Fruit fly (Drosophila melanogaster) whole organism, embryonic: ENCODE data around the gene CG34332.
"Not testable (repeated sequence)": the region's sequence is repeated elsewhere in the genome, so short reads cannot be mapped to it uniquely, and the experiment has no call there.

Experiments
- Abd-B ChIP-seq: fragments of 200-800 bp; sonication (Bioruptor generic); optimal IDR thresholded peaks from 2 replicates; lab custom pipeline; 2018; ENCODE audit warnings: missing biosample characterization, mild to moderate bottlenecking, missing genetic modification characterization, moderate library complexity
- Ada2b ChIP-seq: fragments of 200-800 bp; sonication (Bioruptor generic); IDR thresholded peaks from 2 replicates; pipeline ENCODE4 v1.3.6; 2022; ENCODE audit warnings: missing biosample characterization, missing genetic modification characterization
- CG11456 ChIP-seq: fragments of 200-800 bp; sonication (Bioruptor generic); IDR thresholded peaks from 3 replicates; pipeline ENCODE4 v1.3.6; 2022; ENCODE audit warnings: missing biosample characterization, missing genetic modification characterization
- CG12104 ChIP-seq: fragments of 200-800 bp; sonication (Bioruptor generic); optimal IDR thresholded peaks from 3 replicates; lab custom pipeline; 2016; ENCODE audit warnings: missing biosample characterization, missing genetic modification characterization
- CG15011 ChIP-seq: fragments of 200-800 bp; sonication (Bioruptor generic); optimal IDR thresholded peaks from 3 replicates; lab custom pipeline; 2018; ENCODE audit warnings: missing biosample characterization, mild to moderate bottlenecking, missing genetic modification characterization
- CG1603 ChIP-seq: fragments of 200-800 bp; sonication (Bioruptor generic); optimal IDR thresholded peaks from 2 replicates; lab custom pipeline; 2019; ENCODE audit warnings: missing biosample characterization, mild to moderate bottlenecking, missing genetic modification characterization, moderate library complexity
- CG16779 ChIP-seq: fragments of 200-800 bp; sonication (Bioruptor generic); IDR thresholded peaks from 2 replicates; pipeline ENCODE4 v1.3.6; 2022; ENCODE audit warnings: missing biosample characterization, missing genetic modification characterization
- CG2875 ChIP-seq: fragments of 200-800 bp; sonication (Bioruptor generic); optimal IDR thresholded peaks from 2 replicates; lab custom pipeline; 2017; ENCODE audit warnings: missing biosample characterization, mild to moderate bottlenecking, missing genetic modification characterization, missing genetic modification reagents
- CG33557 ChIP-seq: fragments of 200-800 bp; sonication (Bioruptor generic); optimal IDR thresholded peaks from 2 replicates; lab custom pipeline; 2019; ENCODE audit warnings: missing biosample characterization, mild to moderate bottlenecking, missing genetic modification characterization, moderate library complexity
- CG42726 ChIP-seq: fragments of 200-800 bp; sonication (Bioruptor generic); IDR thresholded peaks from 2 replicates; pipeline ENCODE4 v1.3.6; 2022; ENCODE audit warnings: missing biosample characterization, missing genetic modification characterization; ENCODE audit not compliant: partially characterized antibody
- CG5180 ChIP-seq: fragments of 200-800 bp; sonication (Bioruptor generic); optimal IDR thresholded peaks from 3 replicates; lab custom pipeline; 2017; ENCODE audit warnings: missing biosample characterization, missing genetic modification characterization, mild to moderate bottlenecking, moderate library complexity, missing genetic modification reagents
- CG7372 ChIP-seq: fragments of 200-800 bp; sonication (Bioruptor generic); IDR thresholded peaks from 2 replicates; pipeline ENCODE4 v1.3.6; 2022; ENCODE audit warnings: missing biosample characterization, missing genetic modification characterization
- CG9876 ChIP-seq: fragments of 200-800 bp; sonication (Bioruptor generic); optimal IDR thresholded peaks from 2 replicates; lab custom pipeline; 2016; ENCODE audit warnings: missing biosample characterization, missing genetic modification characterization
- CTCF ChIP-seq: fragments of 200-800 bp; sonication (Bioruptor generic); optimal IDR thresholded peaks from 2 replicates; lab custom pipeline; 2017; ENCODE audit warnings: missing biosample characterization, mild to moderate bottlenecking, missing genetic modification characterization, moderate library complexity
- Dip2 ChIP-seq: fragments of 200-800 bp; sonication (Bioruptor generic); IDR thresholded peaks from 2 replicates; pipeline ENCODE4 v1.3.6; 2022; ENCODE audit warnings: missing biosample characterization, missing genetic modification characterization
- Dref ChIP-seq: fragments of 200-800 bp; sonication (Bioruptor generic); IDR thresholded peaks from 2 replicates; pipeline ENCODE4 v1.3.6; 2022; ENCODE audit warnings: missing biosample characterization, missing genetic modification characterization
- Hand ChIP-seq: fragments of 200-800 bp; sonication (Bioruptor generic); optimal IDR thresholded peaks from 2 replicates; lab custom pipeline; 2017; ENCODE audit warnings: mild to moderate bottlenecking, missing biosample characterization, missing genetic modification reagents, missing genetic modification characterization
- Lhr ChIP-seq: fragments of 200-800 bp; sonication (Bioruptor generic); optimal IDR thresholded peaks from 3 replicates; lab custom pipeline; 2017; ENCODE audit warnings: mild to moderate bottlenecking, missing biosample characterization, missing genetic modification reagents, missing genetic modification characterization
- Poxn ChIP-seq: fragments of 200-800 bp; sonication (Bioruptor generic); IDR thresholded peaks from 2 replicates; pipeline ENCODE4 v1.3.6; 2022; ENCODE audit warnings: missing biosample characterization, missing genetic modification characterization
- Six4 ChIP-seq: fragments of 200-800 bp; sonication (Bioruptor generic); optimal IDR thresholded peaks from 2 replicates; lab custom pipeline; 2016; ENCODE audit warnings: missing biosample characterization, missing genetic modification characterization
- Tbp ChIP-seq: fragments of >200 bp; optimal IDR thresholded peaks from 2 replicates; lab custom pipeline; 2018; ENCODE audit warnings: missing biosample characterization, missing genetic modification characterization
- chn ChIP-seq: fragments of 200-800 bp; sonication (Bioruptor generic); optimal IDR thresholded peaks from 2 replicates; lab custom pipeline; 2016; ENCODE audit warnings: missing biosample characterization, missing genetic modification characterization
- corto ChIP-seq: fragments of 200-800 bp; sonication (Bioruptor generic); optimal IDR thresholded peaks from 2 replicates; lab custom pipeline; 2016; ENCODE audit warnings: missing biosample characterization, mild to moderate bottlenecking, missing genetic modification characterization, moderate library complexity
- dmrt11E ChIP-seq: fragments of 200-800 bp; sonication (Bioruptor generic); optimal IDR thresholded peaks from 3 replicates; lab custom pipeline; 2018; ENCODE audit warnings: missing biosample characterization, mild to moderate bottlenecking, missing genetic modification characterization, moderate library complexity
- hb ChIP-seq: fragments of 200-800 bp; sonication (Bioruptor generic); IDR thresholded peaks from 3 replicates; pipeline ENCODE4 v1.3.6; 2022; ENCODE audit warnings: missing biosample characterization, missing genetic modification characterization; ENCODE audit not compliant: partially characterized antibody
- jumu ChIP-seq: fragments of 200-800 bp; sonication (Bioruptor generic); optimal IDR thresholded peaks from 3 replicates; lab custom pipeline; 2016; ENCODE audit warnings: missing biosample characterization, missing genetic modification characterization
- lola ChIP-seq, 3 experiments: fragments of >200 bp in 2 of 3; fragments of 200-800 bp in 1 of 3; sonication (Bioruptor generic) in 1 of 3; optimal IDR thresholded peaks; 2 replicates each; lab custom pipeline; 2017 to 2019; ENCODE audit warnings: missing biosample characterization in 3 of 3, missing genetic modification characterization in 3 of 3, mild to moderate bottlenecking in 1 of 3, moderate library complexity in 1 of 3
- nerfin-2 ChIP-seq: fragments of 200-800 bp; sonication (Bioruptor generic); IDR thresholded peaks from 2 replicates; pipeline ENCODE4 v1.3.6; 2022; ENCODE audit warnings: missing biosample characterization, missing genetic modification characterization; ENCODE audit not compliant: partially characterized antibody
- p53 ChIP-seq: fragments of 200-800 bp; sonication (Bioruptor generic); optimal IDR thresholded peaks from 2 replicates; lab custom pipeline; 2016; ENCODE audit warnings: missing biosample characterization, missing genetic modification characterization
- prd ChIP-seq, 3 experiments: fragments of >200 bp in 2 of 3; fragments of 200-800 bp in 1 of 3; sonication (Bioruptor generic) in 1 of 3; optimal IDR thresholded peaks in 2 of 3; IDR thresholded peaks in 1 of 3; 2 replicates in 2 of 3; 3 replicates in 1 of 3; pipeline versions ENCODE4 v1.3.6 to Lab custom; 2017 to 2022; ENCODE audit warnings: missing biosample characterization in 1 of 3, missing genetic modification characterization in 1 of 3
- sd ChIP-seq: fragments of 200-800 bp; sonication (Bioruptor generic); optimal IDR thresholded peaks from 3 replicates; lab custom pipeline; 2018; ENCODE audit warnings: missing biosample characterization, mild to moderate bottlenecking, missing genetic modification characterization, moderate library complexity
- slbo ChIP-seq: fragments of 200-800 bp; sonication (Bioruptor generic); IDR thresholded peaks from 2 replicates; pipeline ENCODE4 v1.3.6; 2022; ENCODE audit warnings: missing biosample characterization, missing genetic modification characterization
- stwl ChIP-seq: fragments of 200-800 bp; sonication (Bioruptor generic); optimal IDR thresholded peaks from 3 replicates; lab custom pipeline; 2018; ENCODE audit warnings: missing biosample characterization, mild to moderate bottlenecking, missing genetic modification characterization, moderate library complexity
- trem ChIP-seq: fragments of 200-800 bp; optimal IDR thresholded peaks from 3 replicates; lab custom pipeline; 2019; ENCODE audit warnings: missing biosample characterization, mild to moderate bottlenecking, missing genetic modification characterization, moderate library complexity
- z ChIP-seq: fragments of 200-800 bp; sonication (Bioruptor generic); IDR thresholded peaks from 3 replicates; pipeline ENCODE4 v1.3.6; 2022; ENCODE audit warnings: missing biosample characterization, missing genetic modification characterization

The CG34332 gene

DNA sequence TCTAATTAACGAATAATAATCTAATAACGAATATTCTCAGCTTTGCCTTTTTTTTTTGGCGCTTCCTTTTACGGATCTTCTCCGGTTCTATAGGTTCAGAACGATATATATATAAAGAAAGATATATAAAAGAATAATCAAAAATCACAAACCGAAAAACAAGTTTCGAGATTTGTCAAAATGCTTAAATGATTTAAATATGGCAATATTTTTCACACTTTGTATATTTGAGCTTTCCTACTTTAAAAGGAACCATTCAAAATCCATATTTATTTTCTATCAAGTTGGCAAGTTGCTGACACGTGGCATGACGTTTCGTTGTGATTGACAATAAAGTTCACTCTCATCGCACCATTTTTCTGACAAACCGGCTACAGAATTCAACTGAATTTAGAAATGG is at the start of gene CG34332:
TSS of gene CG34332 (plus strand) at position 301 of the 400 bp plus-strand sequence.
- TF ChIP-seq Poxn (GFP tag; lab: Robert Waterston, UW) = no peak
- TF ChIP-seq CG9876 = no peak
- TF ChIP-seq CG12104 (GFP tag; lab: Kevin White, UChicago) = no peak
- no peak for TF ChIP-seq CG1603
- no peak for TF ChIP-seq CG11456 (GFP tag; lab: Robert Waterston, UW)
- no peak for TF ChIP-seq Lhr
- TF ChIP-seq dmrt11E = no peak
- no peak for TF ChIP-seq CG15011 (GFP tag; lab: Kevin White, UChicago)
- TF ChIP-seq Hand = no peak
- no peak for TF ChIP-seq nerfin-2
- TF ChIP-seq sd (tag; lab: Kevin White, UChicago) = no peak
- no peak for TF ChIP-seq z (GFP tag; lab: Robert Waterston, UW)
- TF ChIP-seq Dref = no peak
- TF ChIP-seq chn (GFP tag; lab: Kevin White, UChicago) = no peak
- TF ChIP-seq Abd-B (GFP tag; lab: Kevin White, UChicago) = no peak
- TF ChIP-seq jumu (GFP tag; lab: Kevin White, UChicago) = no peak
- no peak for TF ChIP-seq corto (GFP tag; lab: Kevin White, UChicago)
- no peak for TF ChIP-seq Tbp (GFP tag; lab: Kevin White, UChicago)
- TF ChIP-seq Six4 (GFP tag; lab: Kevin White, UChicago) = no peak
- no peak for TF ChIP-seq CG2875 (GFP tag; lab: Kevin White, UChicago)

DNA sequence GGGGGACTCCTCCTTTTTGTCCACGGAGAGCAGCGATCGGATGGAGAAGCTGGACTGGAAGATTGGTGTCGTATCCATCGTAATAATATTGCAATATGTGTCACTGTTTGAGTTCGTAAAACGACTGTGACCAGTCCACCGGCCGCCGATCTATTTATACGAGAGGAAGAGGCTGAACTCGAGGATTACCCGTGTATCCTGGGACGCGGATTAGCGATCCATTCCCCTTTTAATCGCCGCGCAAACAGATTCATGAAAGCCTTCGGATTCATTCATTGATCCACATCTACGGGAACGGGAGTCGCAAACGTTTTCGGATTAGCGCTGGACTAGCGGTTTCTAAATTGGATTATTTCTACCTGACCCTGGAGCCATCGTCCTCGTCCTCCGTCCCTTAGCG is 48.5 kb upstream of the CG34332 start, which contains the start of gene fd19B:
TSS of gene fd19B (minus strand) at position 101 of the 400 bp plus-strand sequence.
- no peak for TF ChIP-seq CG33557 (GFP tag; lab: Kevin White, UChicago)

DNA sequence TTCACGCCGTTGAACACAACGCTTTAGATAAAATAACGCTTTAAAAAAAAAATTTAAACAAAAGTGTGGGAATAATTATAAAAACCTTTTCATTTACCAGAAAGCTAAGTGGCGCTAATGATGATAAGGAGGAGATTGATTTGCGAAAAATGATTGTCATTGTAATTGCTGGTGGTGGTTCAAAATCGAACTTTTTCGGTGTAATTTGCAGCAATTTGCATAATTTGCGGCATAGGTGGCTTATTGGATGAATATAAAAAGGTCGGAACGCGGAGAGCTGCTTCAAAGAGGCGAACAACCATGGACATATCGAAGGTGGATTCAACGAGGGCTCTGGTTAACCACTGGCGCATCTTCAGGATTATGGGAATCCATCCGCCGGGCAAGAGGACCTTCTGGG is 46.7 kb upstream of the CG34332 start, which contains the start of gene Or19b:
TSS of gene Or19b (plus strand) at position 301 of the 400 bp plus-strand sequence.
- TF ChIP-seq CG42726 (GFP tag; lab: Robert Waterston, UW); Abd-B (GFP tag; lab: Kevin White, UChicago); p53 (GFP tag; lab: Kevin White, UChicago): not testable (repeated sequence)

DNA sequence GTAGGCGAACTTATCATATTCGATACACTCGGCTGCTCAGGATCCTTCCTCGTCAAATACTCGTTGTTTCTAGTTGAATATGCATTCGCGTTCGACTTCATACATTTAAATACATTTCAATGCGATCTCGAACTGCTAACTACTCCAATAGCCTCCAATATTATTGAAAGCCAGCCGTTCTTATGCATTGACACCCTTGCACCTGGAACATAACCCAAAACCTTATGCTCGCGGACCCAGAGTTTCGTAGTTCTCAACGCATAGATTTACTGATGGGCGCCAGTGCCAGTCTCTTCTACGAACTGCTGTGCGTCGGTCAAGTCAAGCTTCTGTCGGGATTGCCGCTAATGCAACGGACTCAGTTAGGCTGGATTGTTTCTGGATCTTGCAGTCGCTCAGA is 44.4 kb upstream of the CG34332 start, which contains the start of gene CG42581:
TSS of gene CG42581 (minus strand) at position 101 of the 400 bp plus-strand sequence.
- not testable (repeated sequence) for TF ChIP-seq lola (GFP tag; optimal IDR thresholded peaks at IDR 0.05; lab: Kevin White, UChicago); CG7372; hb (GFP tag; lab: Robert Waterston, UW)

DNA sequence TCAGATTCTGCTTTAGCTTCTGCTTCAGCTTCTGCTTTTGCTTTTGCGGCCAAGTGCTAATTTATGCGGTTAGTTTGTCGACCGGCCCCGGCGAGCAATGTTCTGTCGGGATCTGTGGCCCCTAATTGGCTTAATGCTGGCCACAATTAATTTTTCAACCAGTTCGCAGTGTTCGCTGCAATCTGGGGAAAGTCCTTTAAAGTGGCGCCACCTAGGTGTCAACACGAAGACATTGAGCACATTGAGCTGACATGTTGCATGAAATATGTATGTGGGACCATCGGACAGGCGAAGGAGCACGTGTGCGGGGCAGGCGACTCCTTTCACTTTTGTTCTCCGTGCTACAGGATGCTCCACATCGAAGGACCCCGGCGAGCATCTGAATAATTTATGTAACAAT is 35.8 kb upstream of the CG34332 start:
- TF ChIP-seq CTCF (peak; percentile 72), Ada2b (no peak), Dip2 (GFP tag; lab: Robert Waterston, UW) (peak; percentile 53)

DNA sequence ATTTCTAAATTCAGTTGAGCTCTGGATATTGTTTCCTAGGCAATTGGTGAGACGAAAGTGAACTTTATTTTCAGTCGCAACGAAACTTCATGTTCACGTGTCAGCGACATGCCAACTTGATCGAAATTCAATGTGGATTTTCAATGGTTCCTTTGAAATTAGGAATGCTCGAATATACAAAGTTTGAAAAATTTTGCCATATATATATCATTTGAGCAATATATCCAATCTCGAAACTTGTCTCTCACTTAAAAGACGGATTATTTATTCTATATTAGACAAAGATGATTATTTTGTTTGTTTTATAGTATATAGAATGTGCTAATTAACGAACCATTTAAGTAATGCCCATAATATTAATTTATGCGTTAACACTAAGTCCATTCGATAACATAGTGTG is 30.3 kb upstream of the CG34332 start, which contains the start of gene karr:
TSS of gene karr (minus strand) at position 101 of the 400 bp plus-strand sequence.
- TF ChIP-seq CG16779 (GFP tag; lab: Robert Waterston, UW) (no peak), CG5180 (GFP tag; lab: Kevin White, UChicago) (no peak), stwl (peak; percentile 16), trem (tag; lab: Kevin White, UChicago) (peak; percentile 8), slbo (GFP tag; lab: Robert Waterston, UW) (no peak), prd (optimal IDR thresholded peaks at IDR 0.05; lab: Kevin White, UChicago) (no peak), prd (GFP tag; IDR thresholded peaks at IDR 0.05; lab: Robert Waterston, UW) (no peak)
